Worm (Caenorhabditis elegans) whole organism, L4 larva: ENCODE measurements around the gene F54D5.15.
A peak's percentile ranks its signal among the peaks of the same experiment; 100 is the strongest.
"Not testable (repeated sequence)": the region's sequence is repeated elsewhere in the genome, so short reads cannot be mapped to it uniquely, and the experiment has no call there.

Experiments used
- F10B5.3 ChIP-seq: sonication (generic microtip); optimal IDR thresholded peaks from 2 replicates; lab custom pipeline; 2016; ENCODE audit warnings: mild to moderate bottlenecking, missing genetic modification characterization, missing compliant biosample characterization
- F26F4.8 ChIP-seq: fragments of 200-800 bp; sonication (Bioruptor generic); conservative IDR thresholded peaks from 2 replicates; pipeline ENCODE4 v1.3.6; 2022; ENCODE audit warnings: missing genetic modification characterization, missing compliant biosample characterization
- F44E2.7 ChIP-seq: fragments of 200-800 bp; sonication (Bioruptor generic); IDR thresholded peaks from 2 replicates; pipeline ENCODE4 v2.1.2; 2022; ENCODE audit warnings: missing genetic modification characterization, missing compliant biosample characterization
- F49E8.2 ChIP-seq: sonication (generic microtip); optimal IDR thresholded peaks from 2 replicates; lab custom pipeline; 2016; ENCODE audit warnings: missing compliant biosample characterization, mild to moderate bottlenecking, missing genetic modification characterization, borderline replicate concordance
- Y105C5A.15 ChIP-seq: fragments of 200-800 bp; sonication (Bioruptor generic); IDR thresholded peaks from 2 replicates; pipeline ENCODE4 v1.3.6; 2022; ENCODE audit warnings: missing genetic modification characterization, missing compliant biosample characterization
- Y75B8A.6 ChIP-seq: fragments of 200-800 bp; sonication (Bioruptor generic); IDR thresholded peaks from 2 replicates; pipeline ENCODE4 v1.3.6; 2022; ENCODE audit warnings: missing genetic modification reagents, missing genetic modification characterization, missing compliant biosample characterization
- ceh-20 ChIP-seq: fragments of 200-800 bp; sonication (Bioruptor generic); IDR thresholded peaks from 2 replicates; pipeline ENCODE4 v1.3.6; 2022; ENCODE audit warnings: missing genetic modification reagents, missing genetic modification characterization, missing compliant biosample characterization
- ceh-28 ChIP-seq: fragments of 150-350 bp; optimal IDR thresholded peaks from 2 replicates; lab custom pipeline; 2014; ENCODE audit warnings: missing biosample characterization, missing genetic modification reagents, missing genetic modification characterization
- cey-2 ChIP-seq: sonication (generic microtip); optimal IDR thresholded peaks from 3 replicates; lab custom pipeline; 2017; ENCODE audit warnings: missing genetic modification characterization, mild to moderate bottlenecking, missing compliant biosample characterization, antibody characterized with exemption, borderline replicate concordance; ENCODE audit not compliant: insufficient read depth
- ctbp-1 ChIP-seq: fragments of 200-800 bp; sonication (Bioruptor generic); IDR thresholded peaks from 2 replicates; pipeline ENCODE4 v1.3.6; 2022; ENCODE audit warnings: missing genetic modification reagents, missing genetic modification characterization, missing compliant biosample characterization
- daf-12 ChIP-seq: fragments of 150-350 bp; optimal IDR thresholded peaks from 2 replicates; lab custom pipeline; 2014; ENCODE audit warnings: missing biosample characterization, missing genetic modification reagents, missing genetic modification characterization
- daf-16 ChIP-seq, 3 experiments: sonication (generic microtip); optimal IDR thresholded peaks; 2 replicates each; lab custom pipeline; 2016 to 2017; ENCODE audit warnings: missing genetic modification characterization in 3 of 3, missing genetic modification reagents in 3 of 3, mild to moderate bottlenecking in 2 of 3, missing compliant biosample characterization in 2 of 3, missing biosample characterization in 1 of 3, moderate library complexity in 1 of 3
- daf-8 ChIP-seq: fragments of 200-800 bp; sonication (Bioruptor generic); IDR thresholded peaks from 2 replicates; pipeline ENCODE4 v1.3.6; 2022; ENCODE audit warnings: missing genetic modification characterization, missing compliant biosample characterization
- dmd-6 ChIP-seq: fragments of 200-800 bp; sonication (Bioruptor generic); IDR thresholded peaks from 2 replicates; pipeline ENCODE4 v1.3.6; 2022; ENCODE audit warnings: missing genetic modification reagents, missing genetic modification characterization, missing compliant biosample characterization
- dpl-1 ChIP-seq: fragments of 150-350 bp; optimal IDR thresholded peaks from 2 replicates; lab custom pipeline; 2014; ENCODE audit warnings: missing biosample characterization, missing genetic modification reagents, missing genetic modification characterization
- dve-1 ChIP-seq: sonication (generic microtip); optimal IDR thresholded peaks from 2 replicates; lab custom pipeline; 2017; ENCODE audit warnings: antibody characterized with exemption, mild to moderate bottlenecking, missing genetic modification characterization, missing compliant biosample characterization; ENCODE audit not compliant: insufficient read depth
- fkh-10 ChIP-seq: fragments of 150-350 bp; optimal IDR thresholded peaks from 2 replicates; lab custom pipeline; 2014; ENCODE audit warnings: missing biosample characterization, missing genetic modification reagents, missing genetic modification characterization
- gei-8 ChIP-seq: fragments of 200-800 bp; sonication (Bioruptor generic); optimal IDR thresholded peaks from 2 replicates; lab custom pipeline; 2018; ENCODE audit warnings: mild to moderate bottlenecking, missing genetic modification characterization, missing compliant biosample characterization
- hlh-11 ChIP-seq: fragments of 200-800 bp; sonication (Bioruptor generic); optimal IDR thresholded peaks from 2 replicates; lab custom pipeline; 2018; ENCODE audit warnings: mild to moderate bottlenecking, missing genetic modification characterization, missing compliant biosample characterization
- hlh-30 ChIP-seq: sonication (generic microtip); optimal IDR thresholded peaks from 2 replicates; lab custom pipeline; 2017; ENCODE audit warnings: antibody characterized with exemption, mild to moderate bottlenecking, missing genetic modification characterization, missing compliant biosample characterization; ENCODE audit not compliant: insufficient read depth
- lin-1 ChIP-seq: fragments of 200-800 bp; sonication (Bioruptor generic); IDR thresholded peaks from 2 replicates; pipeline ENCODE4 v1.3.6; 2022; ENCODE audit warnings: missing genetic modification reagents, missing genetic modification characterization, missing compliant biosample characterization
- lin-15B ChIP-seq: fragments of 150-350 bp; sonication (generic microtip); optimal IDR thresholded peaks from 3 replicates; lab custom pipeline; 2014; ENCODE audit warnings: missing biosample characterization, missing genetic modification characterization
- lin-29 ChIP-seq: fragments of 200-800 bp; sonication (Bioruptor generic); IDR thresholded peaks from 2 replicates; pipeline ENCODE4 v1.3.6; 2022; ENCODE audit warnings: missing genetic modification reagents, missing genetic modification characterization, missing compliant biosample characterization
- lin-38 ChIP-seq: fragments of 200-800 bp; sonication (Bioruptor generic); IDR thresholded peaks from 2 replicates; pipeline ENCODE4 v1.3.6; 2022; ENCODE audit warnings: missing genetic modification reagents, missing genetic modification characterization, missing compliant biosample characterization
- lir-3 ChIP-seq: sonication (generic microtip); optimal IDR thresholded peaks from 2 replicates; lab custom pipeline; 2016; ENCODE audit warnings: mild to moderate bottlenecking, missing genetic modification characterization, missing compliant biosample characterization
- madf-5 ChIP-seq, 2 experiments: fragments of 200-800 bp; sonication (Bioruptor generic); IDR thresholded peaks; 2 replicates each; pipeline ENCODE4 v1.3.6; 2022; ENCODE audit warnings: missing compliant biosample characterization in 2 of 2, missing genetic modification characterization in 2 of 2
- mdl-1 ChIP-seq, 2 experiments: fragments of 150-350 bp in 1 of 2; sonication (generic microtip) in 1 of 2; optimal IDR thresholded peaks; 2 replicates each; lab custom pipeline; 2014 to 2017; ENCODE audit warnings: missing biosample characterization in 2 of 2, missing genetic modification characterization in 2 of 2
- mep-1 ChIP-seq: fragments of 150-350 bp; sonication (generic microtip); optimal IDR thresholded peaks from 3 replicates; lab custom pipeline; 2014; ENCODE audit warnings: missing biosample characterization, missing genetic modification characterization
- nhr-102 ChIP-seq: sonication (generic microtip); optimal IDR thresholded peaks from 2 replicates; lab custom pipeline; 2016; ENCODE audit warnings: mild to moderate bottlenecking, missing genetic modification characterization, moderate library complexity, missing compliant biosample characterization
- nhr-42 ChIP-seq: fragments of 200-800 bp; sonication (Bioruptor generic); IDR thresholded peaks from 2 replicates; pipeline ENCODE4 v1.3.6; 2022; ENCODE audit warnings: missing genetic modification characterization, missing compliant biosample characterization
- nhr-77 ChIP-seq: fragments of 150-350 bp; optimal IDR thresholded peaks from 2 replicates; lab custom pipeline; 2014; ENCODE audit warnings: missing biosample characterization, missing genetic modification characterization
- pha-4 ChIP-seq, 2 experiments: fragments of 150-350 bp in 1 of 2; fragments of 200-800 bp in 1 of 2; sonication (Bioruptor generic) in 1 of 2; IDR thresholded peaks in 1 of 2; optimal IDR thresholded peaks in 1 of 2; 2 replicates each; pipeline versions ENCODE4 v1.3.6 to Lab custom; 2014 to 2022; ENCODE audit warnings: missing genetic modification characterization in 2 of 2, missing genetic modification reagents in 2 of 2, missing biosample characterization in 1 of 2, missing compliant biosample characterization in 1 of 2
- php-3 ChIP-seq: fragments of 200-800 bp; sonication (Bioruptor generic); IDR thresholded peaks from 2 replicates; pipeline ENCODE4 v1.3.6; 2022; ENCODE audit warnings: missing genetic modification reagents, missing genetic modification characterization, missing compliant biosample characterization
- rbr-2 ChIP-seq: sonication (generic microtip); optimal IDR thresholded peaks from 2 replicates; lab custom pipeline; 2016; ENCODE audit warnings: missing genotype, missing genetic modification characterization, missing compliant biosample characterization
- set-16 ChIP-seq: fragments of 200-800 bp; sonication (Bioruptor generic); IDR thresholded peaks from 2 replicates; pipeline ENCODE4 v1.3.6; 2022; ENCODE audit warnings: missing genetic modification reagents, missing genetic modification characterization, missing compliant biosample characterization
- spr-1 ChIP-seq: sonication (generic microtip); optimal IDR thresholded peaks from 2 replicates; lab custom pipeline; 2016; ENCODE audit warnings: mild to moderate bottlenecking, missing genetic modification characterization, missing compliant biosample characterization
- tag-97 ChIP-seq: fragments of 200-800 bp; sonication (Bioruptor generic); IDR thresholded peaks from 2 replicates; pipeline ENCODE4 v1.3.6; 2022; ENCODE audit warnings: missing genetic modification characterization, missing compliant biosample characterization
- tra-1 ChIP-seq: fragments of 200-800 bp; sonication (Bioruptor generic); IDR thresholded peaks from 2 replicates; pipeline ENCODE4 v1.3.6; 2022; ENCODE audit warnings: missing genetic modification reagents, missing genetic modification characterization, missing compliant biosample characterization
- vab-7 ChIP-seq: fragments of 200-800 bp; sonication (Bioruptor generic); IDR thresholded peaks from 2 replicates; pipeline ENCODE4 v1.3.6; 2022; ENCODE audit warnings: missing genetic modification reagents, missing genetic modification characterization, missing compliant biosample characterization
- zfp-3 ChIP-seq: fragments of 200-800 bp; sonication (Bioruptor generic); conservative IDR thresholded peaks from 2 replicates; pipeline ENCODE4 v1.3.6; 2022; ENCODE audit warnings: missing genetic modification reagents, missing genetic modification characterization, missing compliant biosample characterization
- ztf-11 ChIP-seq: fragments of 150-350 bp; optimal IDR thresholded peaks from 2 replicates; lab custom pipeline; 2014; ENCODE audit warnings: missing biosample characterization, missing genetic modification characterization

F54D5.15 gene

DNA sequence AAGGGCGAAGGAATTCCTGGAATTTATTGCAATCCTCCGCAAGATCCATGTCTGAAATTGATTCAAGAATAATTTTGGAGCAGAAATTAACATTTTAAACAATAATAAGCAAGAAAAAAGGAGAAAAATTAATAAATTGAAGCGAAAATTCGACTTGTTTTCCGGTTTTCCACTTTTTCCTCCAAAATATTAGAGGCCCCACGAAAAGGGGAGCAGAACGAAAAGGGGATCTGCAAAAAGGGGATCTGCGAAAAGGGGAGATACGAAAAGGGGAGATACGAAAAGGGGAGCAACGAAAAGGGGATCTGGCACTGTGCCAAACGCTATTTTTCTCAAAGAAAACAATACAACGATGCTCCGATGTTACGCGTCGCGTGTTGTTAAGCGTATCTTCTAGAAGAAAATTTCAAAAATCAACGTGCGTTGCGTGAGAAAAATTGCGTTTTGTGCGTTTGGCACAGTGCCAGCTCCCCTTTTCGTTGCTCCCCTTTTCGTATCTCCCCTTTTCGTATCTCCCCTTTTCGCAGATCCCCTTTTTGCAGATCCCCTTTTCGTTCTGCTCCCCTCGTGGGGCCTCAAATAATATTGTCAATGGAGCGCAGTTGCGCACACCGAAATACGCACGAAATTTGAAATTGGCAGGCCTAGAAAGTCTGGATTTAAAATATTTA lies 29.5 kb downstream of the F54D5.15 start, which contains the start of gene Y62F5A.12 (continued):
- TF ChIP-seq F49E8.2: peak; percentile 27
- TF ChIP-seq hlh-11: peak; percentile 65
- peak; percentile 96 for TF ChIP-seq vab-7 (GFP tag; lab: Robert Waterston, UW)
- peak; percentile 96 for TF ChIP-seq pha-4 (GFP tag; IDR thresholded peaks at IDR 0.05; lab: Robert Waterston, UW)
- TF ChIP-seq pha-4 (tag; optimal IDR thresholded peaks at IDR 0.05; lab: Kevin White, UChicago): not testable (repeated sequence)
- TF ChIP-seq php-3 (GFP tag; lab: Robert Waterston, UW): peak; percentile 77
- peak; percentile 77 for TF ChIP-seq dpl-1 (GFP tag; lab: Kevin White, UChicago)
- peak; percentile 66 for TF ChIP-seq nhr-102 (tag; lab: Kevin White, UChicago)
- TF ChIP-seq zfp-3 (GFP tag; lab: Robert Waterston, UW): peak; percentile 92
- TF ChIP-seq dve-1: peak; percentile 59
- TF ChIP-seq tag-97: peak; percentile 88; the same call in 1 of the 2 replicates
- peak; percentile 32 to 38 for TF ChIP-seq mdl-1 (tag; optimal IDR thresholded peaks at IDR 0.05; lab: Kevin White, UChicago)
- peak; percentile 81 for TF ChIP-seq nhr-77 (tag; lab: Kevin White, UChicago)
- peak; percentile 94 for TF ChIP-seq ctbp-1 (GFP tag; lab: Robert Waterston, UW)
- TF ChIP-seq dmd-6 (GFP tag; lab: Robert Waterston, UW): peak; percentile 88
- peak; percentile 85 for TF ChIP-seq mep-1 (tag; lab: Kevin White, UChicago)
- TF ChIP-seq hlh-30: peak; percentile 67
- TF ChIP-seq, all 104 proteins: peak for 63; not testable (repeated sequence) for 41

DNA sequence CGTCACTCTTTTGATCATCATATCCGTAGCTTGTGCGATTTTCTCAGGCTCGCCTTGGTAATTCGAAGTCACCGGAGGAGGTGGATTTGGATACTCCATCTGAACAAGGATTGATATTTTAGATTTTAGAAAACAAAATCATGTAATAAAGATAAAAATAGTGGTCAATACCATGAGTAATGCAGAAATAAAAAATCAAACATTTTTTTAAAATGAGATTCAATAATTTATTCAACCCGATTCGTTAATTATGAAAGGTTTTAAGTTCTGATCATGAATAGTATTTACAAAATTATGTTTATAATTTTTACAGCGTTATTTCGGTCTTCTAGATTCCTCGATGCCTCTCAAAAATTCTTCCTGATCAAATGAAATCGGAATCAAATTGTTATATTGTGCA lies 30.3 kb downstream of the F54D5.15 start, which contains the start of gene mdt-8:
Gene mdt-8, minus strand, starts transcription at position 101 of the 400 bp plus-strand sequence.
- no peak for TF ChIP-seq lin-15B (tag; lab: Kevin White, UChicago)
- no peak for TF ChIP-seq tra-1 (GFP tag; lab: Robert Waterston, UW)
- TF ChIP-seq ceh-20 (GFP tag; lab: Robert Waterston, UW): no peak
- no peak for TF ChIP-seq F10B5.3 (tag; lab: Kevin White, UChicago)
- TF ChIP-seq F26F4.8: no peak
- no peak for TF ChIP-seq Y75B8A.6 (GFP tag; lab: Robert Waterston, UW)
- no peak for TF ChIP-seq lin-29 (GFP tag; lab: Robert Waterston, UW)
- TF ChIP-seq gei-8: no peak
- no peak for TF ChIP-seq set-16 (GFP tag; lab: Robert Waterston, UW)
- no peak for TF ChIP-seq cey-2

DNA sequence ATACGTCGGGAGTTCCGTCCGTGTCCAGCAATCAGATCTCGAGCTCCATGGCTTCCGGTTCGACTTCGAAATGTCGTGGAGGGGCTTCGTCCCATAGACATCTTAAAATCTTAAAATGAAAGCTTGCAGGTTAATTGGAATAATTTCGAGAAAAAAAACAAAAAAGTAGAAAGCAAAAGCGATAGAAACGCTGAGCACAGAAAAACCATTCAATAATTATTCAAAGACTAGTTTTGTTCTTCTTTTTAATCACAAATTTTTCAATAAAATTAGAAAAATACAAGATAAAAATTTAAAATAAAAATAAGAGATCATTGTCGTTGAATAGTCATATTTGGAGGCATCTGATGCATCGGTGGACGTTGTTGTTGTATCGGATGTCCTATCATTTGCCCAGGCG lies 37.1 kb downstream of the F54D5.15 start, which contains the start of gene age-1:
Gene age-1, minus strand, starts transcription at position 101 of the 400 bp plus-strand sequence.
- TF ChIP-seq lir-3 (tag; lab: Kevin White, UChicago): no peak
- TF ChIP-seq set-16 (GFP tag; lab: Robert Waterston, UW): no peak

DNA sequence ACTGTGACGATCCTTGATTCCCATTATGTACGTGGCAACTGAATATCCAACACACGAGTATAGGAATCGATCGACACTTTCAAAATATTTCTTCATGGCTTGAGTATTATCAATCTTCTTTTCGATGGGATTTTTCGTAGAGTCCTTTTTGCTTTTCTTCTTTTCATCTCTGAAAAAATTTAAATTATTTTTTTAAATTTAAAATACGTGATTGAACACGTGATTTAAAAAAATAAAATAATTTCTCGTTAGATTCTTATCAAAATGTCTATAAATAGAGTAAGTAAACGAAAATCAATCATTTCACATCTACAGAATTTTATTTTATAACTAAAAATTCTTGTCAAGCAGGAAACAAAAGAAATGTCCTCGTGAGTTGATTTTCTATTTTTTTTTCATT lies 42.7 kb downstream of the F54D5.15 start, which contains the start of gene Y62F5A.10:
Gene Y62F5A.10, plus strand, starts transcription at position 301 of the 400 bp plus-strand sequence.
- TF ChIP-seq F44E2.7 (GFP tag; lab: Robert Waterston, UW) (no peak), ztf-11 (tag; lab: Kevin White, UChicago) (no peak), nhr-42 (GFP tag; lab: Robert Waterston, UW) (no peak)

DNA sequence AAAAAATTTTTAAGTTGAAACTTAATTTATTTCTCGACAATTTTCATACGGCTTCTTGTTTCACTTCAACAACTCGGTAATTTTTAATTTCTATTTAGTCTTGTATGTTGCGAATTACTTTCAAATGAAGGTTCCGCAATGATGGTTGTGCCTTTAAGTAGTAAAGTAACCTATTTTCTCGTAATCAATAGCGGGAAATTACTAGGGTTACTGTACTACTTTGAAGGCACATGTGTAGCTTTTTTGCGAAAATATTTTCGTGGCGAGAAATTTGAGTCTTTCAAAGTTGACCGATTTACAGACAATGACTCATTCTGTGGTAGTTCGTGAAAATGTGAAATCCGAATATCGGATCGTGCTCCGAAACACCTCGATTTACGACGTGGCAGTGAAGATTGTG lies 45.8 kb downstream of the F54D5.15 start, which contains the start of gene B0334.10:
Gene B0334.10, plus strand, starts transcription at position 301 of the 400 bp plus-strand sequence.
- TF ChIP-seq F10B5.3 (tag; lab: Kevin White, UChicago): no peak
- no peak for TF ChIP-seq lin-38 (GFP tag; lab: Robert Waterston, UW)
- TF ChIP-seq F44E2.7 (GFP tag; lab: Robert Waterston, UW): no peak
- TF ChIP-seq daf-8: no peak
- TF ChIP-seq daf-12 (tag; lab: Kevin White, UChicago): no peak
- no peak for TF ChIP-seq ceh-20 (GFP tag; lab: Robert Waterston, UW)
- TF ChIP-seq rbr-2 (tag; lab: Kevin White, UChicago): no peak
- no peak for TF ChIP-seq spr-1 (tag; lab: Kevin White, UChicago)
- no peak for TF ChIP-seq daf-16 (GFP tag; optimal IDR thresholded peaks at IDR 0.05; lab: Kevin White, UChicago)
- TF ChIP-seq daf-16 (tag; optimal IDR thresholded peaks at IDR 0.05; lab: Kevin White, UChicago): no peak
- no peak for TF ChIP-seq lin-1
- TF ChIP-seq ceh-28 (tag; lab: Kevin White, UChicago): no peak
- TF ChIP-seq mep-1 (tag; lab: Kevin White, UChicago): no peak
- TF ChIP-seq madf-5 (GFP tag; IDR thresholded peaks at IDR 0.05; lab: Robert Waterston, UW): no peak
- TF ChIP-seq fkh-10 (GFP tag; lab: Kevin White, UChicago): no peak
- no peak for TF ChIP-seq Y105C5A.15
- TF ChIP-seq vab-7 (GFP tag; lab: Robert Waterston, UW): no peak
- TF ChIP-seq nhr-42 (GFP tag; lab: Robert Waterston, UW): no peak
